Fruit fly (Drosophila melanogaster) ovary, adult (tissue): ENCODE measurements around the gene CG32202.

Experiments used
- CG17801 ChIP-seq: fragments of 200-800 bp; optimal IDR thresholded peaks from 2 replicates; lab custom pipeline; 2019; ENCODE audit warnings: missing biosample characterization, mild to moderate bottlenecking, missing genetic modification characterization, moderate library complexity; ENCODE audit not compliant: partially characterized antibody

The CG32202 gene

DNA sequence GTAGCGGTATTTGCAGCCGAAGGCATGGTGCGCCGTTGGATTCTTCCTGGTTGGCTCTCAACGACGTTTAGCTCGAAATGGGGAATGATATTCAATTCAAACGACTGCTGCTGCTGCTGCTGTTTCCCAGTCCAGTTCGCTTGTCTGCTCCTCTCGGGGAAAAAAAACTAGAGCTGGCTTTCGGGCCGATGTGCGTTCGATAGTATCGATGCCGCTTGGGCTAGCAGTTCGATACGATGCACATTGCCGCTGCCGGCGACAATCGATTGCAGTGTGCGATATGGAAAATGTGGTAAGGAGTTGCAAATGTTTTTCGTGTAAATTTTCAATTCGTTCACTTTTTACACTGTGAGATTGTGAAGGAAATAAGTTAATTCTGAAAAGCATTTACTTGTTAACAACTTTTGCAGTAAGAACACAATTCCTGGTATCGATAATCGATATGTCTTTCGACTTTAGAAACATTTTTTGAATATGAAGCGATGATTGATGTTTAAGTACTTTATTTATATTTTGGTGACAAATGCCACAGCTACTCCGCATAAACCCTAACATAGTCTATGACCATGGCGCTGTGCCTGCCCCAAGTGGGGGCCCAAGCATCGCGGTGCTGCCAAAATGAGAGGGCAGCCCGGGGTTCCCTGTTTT lies 8.9 kb upstream of the CG32202 start, which contains the start of gene Capr:
TSS of gene Capr (minus strand) at position 339 of the 648 bp plus-strand sequence.
- TF ChIP-seq CG17801 (GFP tag; lab: Kevin White, UChicago): peak; percentile 60

DNA sequence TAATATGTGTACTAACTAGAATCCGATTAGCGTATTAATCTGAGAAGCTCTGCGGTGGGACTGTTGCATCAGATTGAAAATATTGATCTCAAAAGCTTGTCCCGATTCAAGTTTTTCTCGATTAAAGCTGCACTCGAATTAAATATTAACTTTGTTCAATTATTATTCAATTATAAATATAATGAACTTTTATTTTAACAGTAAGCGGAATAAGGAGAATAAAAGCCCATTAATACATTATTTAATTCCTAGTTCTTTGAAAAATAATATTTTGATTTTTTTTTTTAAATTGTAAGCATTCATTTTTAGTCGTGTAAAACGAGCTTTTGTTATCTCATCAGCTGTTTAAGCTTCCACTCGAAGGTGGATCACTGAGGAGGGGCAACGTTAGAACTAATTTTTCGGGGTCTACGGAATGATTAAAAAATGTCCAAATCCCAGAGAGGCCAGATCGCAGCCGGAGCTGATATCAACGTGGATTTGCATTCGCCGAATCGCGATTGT lies 6.6 kb upstream of the CG32202 start, which contains the start of the genes GNBP2 and GNBP1:
TSS of gene GNBP2 (minus strand) at position 51 of the 504 bp plus-strand sequence.
TSS of gene GNBP1 (plus strand) at position 438 of the 504 bp plus-strand sequence.
- TF ChIP-seq CG17801 (GFP tag; lab: Kevin White, UChicago): peak; percentile 40

DNA sequence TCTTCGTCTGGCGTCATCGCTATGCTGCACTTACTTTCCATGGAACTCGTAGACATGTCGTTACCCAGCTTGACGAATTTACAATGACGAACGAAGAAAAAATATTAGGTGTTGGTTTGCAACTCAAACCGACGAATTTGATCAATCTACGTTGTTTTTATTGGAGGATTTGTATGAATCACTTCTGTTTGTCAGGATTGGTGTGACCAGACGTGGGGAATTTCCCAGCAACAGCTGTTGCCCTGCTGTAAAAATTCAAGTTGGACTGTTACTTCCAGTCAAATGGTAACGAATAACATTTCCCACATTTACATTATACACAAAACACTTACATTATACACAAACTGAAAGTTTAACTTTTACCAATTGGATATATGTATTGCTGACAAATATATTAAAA lies 1.9 kb downstream of the CG32202 start, which contains the start of gene Chmp1:
TSS of gene Chmp1 (minus strand) at position 216 of the 400 bp plus-strand sequence.
- TF ChIP-seq CG17801 (GFP tag; lab: Kevin White, UChicago): peak; percentile 52

DNA sequence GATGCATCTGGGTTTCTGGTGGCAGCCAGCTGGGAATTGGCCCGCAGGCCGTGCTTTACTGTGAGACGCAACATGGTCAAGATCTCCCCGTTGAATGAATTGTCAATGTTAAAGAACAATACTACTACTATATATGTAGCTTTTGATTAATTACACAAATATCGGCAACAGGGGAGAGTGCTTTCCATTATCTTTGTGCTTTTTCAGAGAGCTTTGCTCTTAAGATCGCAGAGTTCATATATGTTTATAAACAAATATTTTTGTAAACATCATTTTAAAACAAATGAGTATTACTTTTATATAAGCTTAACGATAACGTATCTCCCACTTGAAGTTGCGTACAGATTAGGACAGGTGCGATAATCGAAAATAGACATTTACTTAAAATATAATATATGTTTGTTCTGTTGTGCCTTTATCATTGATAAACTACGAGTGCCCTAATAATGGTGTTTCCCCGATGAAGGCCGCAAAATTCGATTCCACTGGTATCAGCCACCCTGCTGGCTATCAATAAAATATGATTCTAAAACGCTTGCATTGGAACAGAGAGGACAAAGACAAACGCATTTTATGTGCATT lies 4.3 kb downstream of the CG32202 start, which contains the start of gene Cyp12c1:
TSS of gene Cyp12c1 (minus strand) at position 100 of the 582 bp plus-strand sequence.
- no peak for TF ChIP-seq CG17801 (GFP tag; lab: Kevin White, UChicago)

DNA sequence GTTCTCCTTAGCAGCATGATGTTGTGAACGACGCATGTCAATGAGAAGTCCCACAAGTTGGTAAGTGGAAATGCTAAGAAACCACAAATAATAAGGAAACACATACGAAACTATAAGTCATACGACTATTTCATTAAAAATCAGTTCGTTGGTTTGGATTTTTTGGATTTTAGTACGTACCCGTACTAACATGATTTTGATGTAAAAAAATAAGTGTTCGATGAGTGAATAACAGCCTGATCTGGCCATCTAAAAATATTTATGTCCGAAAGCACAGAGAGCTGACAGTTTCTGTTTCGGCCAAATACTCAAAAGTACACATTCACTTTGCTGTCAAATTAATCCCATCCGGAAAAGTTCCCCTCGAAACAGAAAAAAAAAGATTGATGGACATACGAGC lies 11.9 kb downstream of the CG32202 start, which contains the start of gene CG6893:
TSS of gene CG6893 (plus strand) at position 301 of the 400 bp plus-strand sequence.
- TF ChIP-seq CG17801 (GFP tag; lab: Kevin White, UChicago): no peak

DNA sequence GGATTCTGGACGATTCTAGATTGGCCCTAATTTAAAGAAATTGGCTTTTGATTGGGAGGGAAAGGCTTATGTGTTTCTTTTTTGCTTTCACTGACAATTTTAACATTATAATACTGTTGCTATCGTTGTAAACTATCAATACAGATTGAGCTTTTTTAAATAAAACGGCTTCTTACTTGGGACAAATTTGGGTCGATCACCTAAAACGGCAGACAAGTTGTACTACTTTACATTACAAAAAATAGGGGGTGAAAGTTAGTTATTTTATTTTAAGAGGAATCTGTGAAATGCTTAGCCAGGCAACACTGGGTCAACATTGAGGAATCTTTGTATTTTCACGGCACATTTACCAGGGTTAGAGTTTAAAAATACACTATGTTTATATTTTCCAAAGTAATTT lies 16.3 kb downstream of the CG32202 start, which contains the start of gene Dic4:
TSS of gene Dic4 (minus strand) at position 101 of the 400 bp plus-strand sequence.
- TF ChIP-seq CG17801 (GFP tag; lab: Kevin White, UChicago): no peak

DNA sequence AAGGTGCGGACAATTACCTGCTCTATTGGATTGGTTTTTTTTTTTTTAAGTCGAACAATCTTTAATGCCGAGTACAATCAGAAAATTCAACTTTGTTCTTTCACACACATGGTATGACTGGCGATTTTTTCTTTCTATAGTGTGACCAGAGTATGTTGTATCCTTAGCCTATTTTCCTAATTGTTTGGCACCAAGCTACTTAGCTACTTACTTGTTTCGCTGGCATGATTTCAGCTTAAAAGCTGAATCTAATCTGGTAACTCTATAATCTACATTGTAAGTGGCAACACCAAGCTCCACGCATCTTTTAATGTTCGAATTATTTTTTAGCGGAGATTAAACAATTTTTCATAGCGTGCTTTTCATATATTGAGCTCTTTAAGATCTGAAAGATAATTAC lies 41.2 kb downstream of the CG32202 start, which contains the start of gene CG12477:
TSS of gene CG12477 (minus strand) at position 101 of the 400 bp plus-strand sequence.
- no peak for TF ChIP-seq CG17801 (GFP tag; lab: Kevin White, UChicago)
